Fruit fly (Drosophila melanogaster) whole organism, embryonic: ENCODE measurements around the gene Cyp4d20.

Source experiments
- ATbp ChIP-seq: fragments of 200-800 bp; sonication (Bioruptor generic); optimal IDR thresholded peaks from 2 replicates; lab custom pipeline; 2017; ENCODE audit warnings: missing biosample characterization, mild to moderate bottlenecking, missing genetic modification characterization, missing genetic modification reagents
- Atf3 ChIP-seq: fragments of 200-800 bp; sonication (Bioruptor generic); optimal IDR thresholded peaks from 3 replicates; lab custom pipeline; 2016; ENCODE audit warnings: missing biosample characterization, missing genetic modification characterization
- CG12071 ChIP-seq: fragments of 200-800 bp; sonication (Bioruptor generic); optimal IDR thresholded peaks from 3 replicates; lab custom pipeline; 2018; ENCODE audit warnings: missing biosample characterization, mild to moderate bottlenecking, missing genetic modification characterization
- CG12299 ChIP-seq: fragments of 200-800 bp; sonication (Bioruptor generic); optimal IDR thresholded peaks from 2 replicates; lab custom pipeline; 2018; ENCODE audit warnings: missing biosample characterization, mild to moderate bottlenecking, missing genetic modification characterization
- CG1233 ChIP-seq: fragments of 200-800 bp; sonication (Bioruptor generic); optimal IDR thresholded peaks from 4 replicates; lab custom pipeline; 2018; ENCODE audit warnings: missing biosample characterization, mild to moderate bottlenecking, missing genetic modification characterization
- CG14667 ChIP-seq: fragments of 200-800 bp; sonication (Bioruptor generic); IDR thresholded peaks from 2 replicates; pipeline ENCODE4 v1.3.6; 2022; ENCODE audit warnings: missing biosample characterization, missing genetic modification characterization
- CG16863 ChIP-seq: fragments of 200-800 bp; sonication (Bioruptor generic); optimal IDR thresholded peaks from 3 replicates; lab custom pipeline; 2016; ENCODE audit warnings: missing biosample characterization, missing genetic modification characterization
- CG17385 ChIP-seq: fragments of 200-800 bp; sonication (Bioruptor generic); optimal IDR thresholded peaks from 3 replicates; lab custom pipeline; 2018; ENCODE audit warnings: missing biosample characterization, mild to moderate bottlenecking, missing genetic modification characterization
- CG17912 ChIP-seq: fragments of 200-800 bp; sonication (Bioruptor generic); optimal IDR thresholded peaks from 2 replicates; lab custom pipeline; 2018; ENCODE audit warnings: missing biosample characterization, mild to moderate bottlenecking, missing genetic modification characterization
- CG2202 ChIP-seq: fragments of 200-800 bp; sonication (Bioruptor generic); optimal IDR thresholded peaks from 2 replicates; lab custom pipeline; 2018; ENCODE audit warnings: missing biosample characterization, mild to moderate bottlenecking, missing genetic modification characterization
- CG2678 ChIP-seq: fragments of 200-800 bp; sonication (Bioruptor generic); optimal IDR thresholded peaks from 3 replicates; lab custom pipeline; 2019; ENCODE audit warnings: missing biosample characterization, mild to moderate bottlenecking, missing genetic modification characterization, moderate library complexity
- CG2875 ChIP-seq: fragments of 200-800 bp; sonication (Bioruptor generic); optimal IDR thresholded peaks from 2 replicates; lab custom pipeline; 2017; ENCODE audit warnings: missing biosample characterization, mild to moderate bottlenecking, missing genetic modification characterization, missing genetic modification reagents
- CG30403 ChIP-seq: fragments of 200-800 bp; sonication (Bioruptor generic); optimal IDR thresholded peaks from 3 replicates; lab custom pipeline; 2016; ENCODE audit warnings: missing biosample characterization, missing genetic modification characterization
- CG30431 ChIP-seq: fragments of 200-800 bp; sonication (Bioruptor generic); optimal IDR thresholded peaks from 2 replicates; lab custom pipeline; 2017; ENCODE audit warnings: missing biosample characterization, missing genetic modification characterization
- CG31441 ChIP-seq: fragments of 200-800 bp; sonication (Bioruptor generic); IDR thresholded peaks from 2 replicates; pipeline ENCODE4 v1.3.6; 2022; ENCODE audit warnings: missing biosample characterization, missing genetic modification characterization
- CG4328 ChIP-seq: fragments of 200-800 bp; sonication (Bioruptor generic); optimal IDR thresholded peaks from 3 replicates; lab custom pipeline; 2017; ENCODE audit warnings: missing biosample characterization, missing genetic modification reagents, missing genetic modification characterization
- CG4360 ChIP-seq: fragments of 200-800 bp; sonication (Bioruptor generic); IDR thresholded peaks from 2 replicates; pipeline ENCODE4 v1.3.6; 2022; ENCODE audit warnings: missing biosample characterization, missing genetic modification characterization
- CG4707 ChIP-seq: fragments of 200-800 bp; sonication (Bioruptor generic); optimal IDR thresholded peaks from 2 replicates; lab custom pipeline; 2018; ENCODE audit warnings: missing biosample characterization, mild to moderate bottlenecking, missing genetic modification characterization, moderate library complexity
- CG4820 ChIP-seq: fragments of 200-800 bp; sonication (Bioruptor generic); optimal IDR thresholded peaks from 3 replicates; lab custom pipeline; 2016; ENCODE audit warnings: missing biosample characterization, missing genetic modification characterization
- CG5180 ChIP-seq: fragments of 200-800 bp; sonication (Bioruptor generic); optimal IDR thresholded peaks from 3 replicates; lab custom pipeline; 2017; ENCODE audit warnings: missing biosample characterization, missing genetic modification characterization, mild to moderate bottlenecking, moderate library complexity, missing genetic modification reagents
- CG5953 ChIP-seq: fragments of 200-800 bp; sonication (Bioruptor generic); IDR thresholded peaks from 2 replicates; pipeline ENCODE4 v1.3.6; 2022; ENCODE audit warnings: missing biosample characterization, missing genetic modification characterization
- CG6854 ChIP-seq: fragments of 200-800 bp; sonication (Bioruptor generic); optimal IDR thresholded peaks from 3 replicates; lab custom pipeline; 2017; ENCODE audit warnings: missing biosample characterization, mild to moderate bottlenecking, missing genetic modification characterization
- CG7987 ChIP-seq: fragments of 200-800 bp; sonication (Bioruptor generic); optimal IDR thresholded peaks from 2 replicates; lab custom pipeline; 2018; ENCODE audit warnings: missing biosample characterization, mild to moderate bottlenecking, missing genetic modification characterization, moderate library complexity
- CG8388 ChIP-seq: fragments of 200-800 bp; sonication (Bioruptor generic); optimal IDR thresholded peaks from 2 replicates; lab custom pipeline; 2019; ENCODE audit warnings: missing biosample characterization, mild to moderate bottlenecking, missing genetic modification characterization, moderate library complexity
- CG9817 ChIP-seq: fragments of 200-800 bp; sonication (Bioruptor generic); optimal IDR thresholded peaks from 2 replicates; lab custom pipeline; 2018; ENCODE audit warnings: missing biosample characterization, mild to moderate bottlenecking, missing genetic modification characterization, moderate library complexity
- CHES-1-like ChIP-seq: fragments of 200-800 bp; sonication (Bioruptor generic); optimal IDR thresholded peaks from 2 replicates; lab custom pipeline; 2016; ENCODE audit warnings: missing biosample characterization, missing genetic modification characterization
- Deaf1 ChIP-seq: fragments of 200-800 bp; optimal IDR thresholded peaks from 3 replicates; lab custom pipeline; 2019; ENCODE audit warnings: missing biosample characterization, mild to moderate bottlenecking, missing genetic modification characterization, moderate library complexity
- Eip74EF ChIP-seq, 2 experiments: fragments of 200-800 bp in 1 of 2; fragments of >200 bp in 1 of 2; sonication (Bioruptor generic) in 1 of 2; optimal IDR thresholded peaks; 2 replicates each; lab custom pipeline; 2017 to 2019; ENCODE audit warnings: missing biosample characterization in 2 of 2, missing genetic modification characterization in 2 of 2, mild to moderate bottlenecking in 1 of 2, moderate library complexity in 1 of 2
- Ets97D ChIP-seq: fragments of 200-800 bp; sonication (Bioruptor generic); optimal IDR thresholded peaks from 3 replicates; lab custom pipeline; 2016; ENCODE audit warnings: missing biosample characterization, missing genetic modification characterization
- Fer2 ChIP-seq: fragments of 200-800 bp; sonication (Bioruptor generic); optimal IDR thresholded peaks from 2 replicates; lab custom pipeline; 2018; ENCODE audit warnings: missing biosample characterization, mild to moderate bottlenecking, missing genetic modification characterization, moderate library complexity
- Jarid2 ChIP-seq: fragments of 200-800 bp; sonication (Bioruptor generic); optimal IDR thresholded peaks from 3 replicates; lab custom pipeline; 2017; ENCODE audit warnings: mild to moderate bottlenecking, missing biosample characterization, missing genetic modification reagents, missing genetic modification characterization
- Max ChIP-seq: fragments of 200-800 bp; sonication (Bioruptor generic); optimal IDR thresholded peaks from 2 replicates; lab custom pipeline; 2016; ENCODE audit warnings: missing biosample characterization, mild to moderate bottlenecking, missing genetic modification characterization
- Mes4 ChIP-seq: fragments of 200-800 bp; sonication (Bioruptor generic); optimal IDR thresholded peaks from 2 replicates; lab custom pipeline; 2016; ENCODE audit warnings: missing biosample characterization, missing genetic modification characterization
- NC2β ChIP-seq: fragments of 200-800 bp; sonication (Bioruptor generic); optimal IDR thresholded peaks from 2 replicates; lab custom pipeline; 2016; ENCODE audit warnings: missing biosample characterization, missing genetic modification characterization
- Oli ChIP-seq: fragments of 200-800 bp; sonication (Bioruptor generic); optimal IDR thresholded peaks from 2 replicates; lab custom pipeline; 2018; ENCODE audit warnings: missing biosample characterization, mild to moderate bottlenecking, missing genetic modification characterization, moderate library complexity
- Pdp1 ChIP-seq, 2 experiments: fragments of 200-800 bp; sonication (Bioruptor generic); optimal IDR thresholded peaks; 3 replicates each; lab custom pipeline; 2016; ENCODE audit warnings: missing biosample characterization in 2 of 2, missing genetic modification characterization in 2 of 2, mild to moderate bottlenecking in 1 of 2, moderate library complexity in 1 of 2
- Ptx1 ChIP-seq: fragments of 200-800 bp; sonication (Bioruptor generic); IDR thresholded peaks from 2 replicates; pipeline ENCODE4 v1.3.6; 2022; ENCODE audit warnings: missing biosample characterization, missing genetic modification characterization
- Side ChIP-seq: fragments of 200-800 bp; sonication (Bioruptor generic); optimal IDR thresholded peaks from 2 replicates; lab custom pipeline; 2016; ENCODE audit warnings: missing biosample characterization, missing genetic modification characterization
- YL-1 ChIP-seq: fragments of 200-800 bp; sonication (Bioruptor generic); optimal IDR thresholded peaks from 3 replicates; lab custom pipeline; 2017; ENCODE audit warnings: missing biosample characterization, mild to moderate bottlenecking, missing genetic modification characterization
- aop ChIP-seq: fragments of 200-800 bp; sonication (Bioruptor generic); IDR thresholded peaks from 2 replicates; pipeline ENCODE4 v1.3.6; 2022; ENCODE audit warnings: missing biosample characterization, missing genetic modification characterization
- gem ChIP-seq: fragments of 200-800 bp; sonication (Bioruptor generic); optimal IDR thresholded peaks from 2 replicates; lab custom pipeline; 2019; ENCODE audit warnings: missing biosample characterization, mild to moderate bottlenecking, missing genetic modification characterization, moderate library complexity
- lbe ChIP-seq: fragments of 200-800 bp; sonication (Bioruptor generic); optimal IDR thresholded peaks from 2 replicates; lab custom pipeline; 2016; ENCODE audit warnings: missing biosample characterization, mild to moderate bottlenecking, missing genetic modification characterization
- lola ChIP-seq, 3 experiments: fragments of >200 bp in 2 of 3; fragments of 200-800 bp in 1 of 3; sonication (Bioruptor generic) in 1 of 3; optimal IDR thresholded peaks; 2 replicates each; lab custom pipeline; 2017 to 2019; ENCODE audit warnings: missing biosample characterization in 3 of 3, missing genetic modification characterization in 3 of 3, mild to moderate bottlenecking in 1 of 3, moderate library complexity in 1 of 3
- nerfin-1 ChIP-seq: fragments of 200-800 bp; sonication (Bioruptor generic); optimal IDR thresholded peaks from 3 replicates; lab custom pipeline; 2019; ENCODE audit warnings: missing biosample characterization, mild to moderate bottlenecking, missing genetic modification characterization, moderate library complexity
- odd ChIP-seq: fragments of 200-800 bp; sonication (Bioruptor generic); optimal IDR thresholded peaks from 2 replicates; lab custom pipeline; 2017; ENCODE audit warnings: missing biosample characterization, mild to moderate bottlenecking, missing genetic modification characterization
- onecut ChIP-seq: fragments of 200-800 bp; sonication (Bioruptor generic); IDR thresholded peaks from 2 replicates; pipeline ENCODE4 v1.3.6; 2022; ENCODE audit warnings: missing biosample characterization, missing genetic modification characterization
- otp ChIP-seq: fragments of 200-800 bp; sonication (Bioruptor generic); IDR thresholded peaks from 3 replicates; pipeline ENCODE4, ENCODE4 v1.3.6; 2022; ENCODE audit warnings: missing biosample characterization, missing genetic modification characterization
- tio ChIP-seq: fragments of 200-800 bp; sonication (Bioruptor generic); optimal IDR thresholded peaks from 2 replicates; lab custom pipeline; 2017; ENCODE audit warnings: missing biosample characterization, missing genetic modification characterization, inconsistent platforms

The Cyp4d20 gene

dm6 chr3L:2475564-2476260 is 2.5 kb downstream of the Cyp4d20 start, which contains the start of gene CG16762 (continued):
- TF ChIP-seq Eip74EF (GFP tag; optimal IDR thresholded peaks at IDR 0.05; lab: Kevin White, UChicago) (peak in 1 of 2 experiments; percentile 74), nerfin-1 (tag; lab: Kevin White, UChicago) (peak; percentile 62), CG31441 (peak; percentile 58; the same call in 1 of the 2 replicates), Fer2 (peak; percentile 38), Ptx1 (GFP tag; lab: Robert Waterston, UW) (no peak), CG5180 (GFP tag; lab: Kevin White, UChicago) (peak; percentile 39), CG17385 (GFP tag; lab: Kevin White, UChicago) (peak; percentile 53), CG1233 (GFP tag; lab: Kevin White, UChicago) (peak; percentile 74), CG4360 (GFP tag; lab: Robert Waterston, UW) (no peak), CHES-1-like (GFP tag; lab: Kevin White, UChicago) (peak; percentile 30), CG7987 (GFP tag; lab: Kevin White, UChicago) (peak; percentile 86), Side (GFP tag; lab: Kevin White, UChicago) (peak; percentile 53), CG6854 (GFP tag; lab: Kevin White, UChicago) (peak; percentile 34), Pdp1 (GFP tag; optimal IDR thresholded peaks at IDR 0.05; lab: Kevin White, UChicago) (peak in 1 of 2 experiments; percentile 59), CG12299 (peak; percentile 63), YL-1 (GFP tag; lab: Kevin White, UChicago) (peak; percentile 22), Ets97D (GFP tag; lab: Kevin White, UChicago) (no peak), CG4328 (GFP tag; lab: Kevin White, UChicago) (peak; percentile 23), odd (GFP tag; lab: Kevin White, UChicago) (peak; percentile 62), CG16863 (GFP tag; lab: Kevin White, UChicago) (peak; percentile 42), CG8388 (GFP tag; lab: Kevin White, UChicago) (peak; percentile 30), CG2678 (tag; lab: Kevin White, UChicago) (peak; percentile 79), CG30403 (GFP tag; lab: Kevin White, UChicago) (no peak), CG4707 (peak; percentile 71), onecut (0 out of 2 replicates have a peak, but pooled peaks have one; percentile 14), Jarid2 (GFP tag; lab: Kevin White, UChicago) (peak; percentile 46), ATbp (GFP tag; lab: Kevin White, UChicago) (peak; percentile 89), Max (GFP tag; lab: Kevin White, UChicago) (peak; percentile 49), CG30431 (peak; percentile 13), CG2202 (tag; lab: Kevin White, UChicago) (peak; percentile 74), CG17912 (GFP tag; lab: Kevin White, UChicago) (peak; percentile 29), CG4820 (GFP tag; lab: Kevin White, UChicago) (peak; percentile 12), Atf3 (peak; percentile 10), CG2875 (peak; percentile 70), aop (GFP tag; lab: Robert Waterston, UW) (no peak), Mes4 (GFP tag; lab: Kevin White, UChicago) (peak; percentile 21), CG9817 (peak; percentile 27), CG5953 (GFP tag; lab: Robert Waterston, UW) (0 out of 2 replicates have a peak, but pooled peaks have one; percentile 15), lbe (GFP tag; lab: Kevin White, UChicago) (peak; percentile 33), CG12071 (GFP tag; lab: Kevin White, UChicago) (peak; percentile 79), CG14667 (no peak), lola (GFP tag; optimal IDR thresholded peaks at IDR 0.05; lab: Kevin White, UChicago) (peak in 1 of 3 experiments; percentile 38), NC2β (GFP tag; lab: Kevin White, UChicago) (peak; percentile 8), Oli (tag; lab: Kevin White, UChicago) (peak; percentile 20), gem (tag; lab: Kevin White, UChicago) (peak; percentile 52), Deaf1 (no peak), otp (GFP tag; lab: Robert Waterston, UW) (0 out of 3 replicates have a peak, but pooled peaks have one; percentile 38), tio (GFP tag; lab: Kevin White, UChicago) (peak; percentile 35)
